Worm (Caenorhabditis elegans) whole organism, L3 larva: Measurements from ENCODE around the gene sru-35.

ENCODE experiments used
- R02D3.7 ChIP-seq: fragments of 150-350 bp; optimal IDR thresholded peaks from 2 replicates; lab custom pipeline; 2014; ENCODE audit warnings: missing biosample characterization, missing genetic modification characterization
- ZK546.5 ChIP-seq: sonication (generic microtip); optimal IDR thresholded peaks from 2 replicates; lab custom pipeline; 2017; ENCODE audit warnings: missing biosample characterization, missing genetic modification characterization
- aly-2 ChIP-seq: fragments of 150-350 bp; optimal IDR thresholded peaks from 2 replicates; lab custom pipeline; 2014; ENCODE audit warnings: missing biosample characterization, missing genetic modification characterization
- ama-1 ChIP-seq: fragments of 150-350 bp; optimal IDR thresholded peaks from 2 replicates; lab custom pipeline; 2018
- ceh-16 ChIP-seq: sonication (generic microtip); optimal IDR thresholded peaks from 2 replicates; lab custom pipeline; 2017; ENCODE audit warnings: missing biosample characterization, missing genetic modification characterization
- ceh-28 ChIP-seq: fragments of 150-350 bp; optimal IDR thresholded peaks from 2 replicates; lab custom pipeline; 2014; ENCODE audit warnings: missing biosample characterization, missing genetic modification reagents, missing genetic modification characterization
- ceh-82 ChIP-seq: fragments of 150-350 bp; optimal IDR thresholded peaks from 2 replicates; lab custom pipeline; 2014; ENCODE audit warnings: missing biosample characterization, missing genetic modification characterization
- ceh-9 ChIP-seq: sonication (generic microtip); optimal IDR thresholded peaks from 2 replicates; lab custom pipeline; 2018; ENCODE audit warnings: missing biosample characterization, missing genetic modification characterization
- daf-12 ChIP-seq: fragments of 150-350 bp; optimal IDR thresholded peaks from 2 replicates; lab custom pipeline; 2014; ENCODE audit warnings: missing biosample characterization, missing genetic modification reagents, missing genetic modification characterization
- egl-27 ChIP-seq: sonication (generic microtip); optimal IDR thresholded peaks from 4 replicates; lab custom pipeline; 2017; ENCODE audit warnings: missing biosample characterization, missing genetic modification reagents, missing genetic modification characterization
- egl-5 ChIP-seq: fragments of 150-350 bp; optimal IDR thresholded peaks from 2 replicates; lab custom pipeline; 2017; ENCODE audit warnings: missing biosample characterization, missing genetic modification reagents, missing genetic modification characterization, inconsistent platforms
- elt-1 ChIP-seq: fragments of 150-350 bp; optimal IDR thresholded peaks from 2 replicates; lab custom pipeline; 2014; ENCODE audit warnings: missing biosample characterization, missing genetic modification characterization
- elt-2 ChIP-seq: sonication (generic microtip); optimal IDR thresholded peaks from 2 replicates; lab custom pipeline; 2016; ENCODE audit warnings: missing genetic modification reagents, mild to moderate bottlenecking, missing genetic modification characterization, missing compliant biosample characterization
- elt-3 ChIP-seq, 3 experiments: fragments of 150-350 bp in 1 of 3; sonication (generic microtip) in 2 of 3; optimal IDR thresholded peaks; 2 replicates in 2 of 3; 4 replicates in 1 of 3; lab custom pipeline; 2014 to 2017; ENCODE audit warnings: missing biosample characterization in 3 of 3, missing genetic modification characterization in 3 of 3
- eor-1 ChIP-seq, 2 experiments: fragments of 150-350 bp; optimal IDR thresholded peaks; 2 replicates each; lab custom pipeline; 2014 to 2018; ENCODE audit warnings: missing biosample characterization in 2 of 2, missing genetic modification characterization in 2 of 2
- fkh-10 ChIP-seq: sonication (generic microtip); optimal IDR thresholded peaks from 2 replicates; lab custom pipeline; 2017; ENCODE audit warnings: missing biosample characterization, missing genetic modification reagents, missing genetic modification characterization
- fkh-2 ChIP-seq: fragments of 150-350 bp; optimal IDR thresholded peaks from 2 replicates; lab custom pipeline; 2014; ENCODE audit warnings: missing biosample characterization, missing genetic modification reagents, missing genetic modification characterization
- fos-1 ChIP-seq: fragments of 150-350 bp; optimal IDR thresholded peaks from 2 replicates; lab custom pipeline; 2014; ENCODE audit warnings: missing biosample characterization, missing genetic modification characterization
- hmg-11 ChIP-seq: sonication (generic microtip); optimal IDR thresholded peaks from 2 replicates; lab custom pipeline; 2016; ENCODE audit warnings: missing genetic modification characterization, missing compliant biosample characterization
- jun-1 ChIP-seq: fragments of 150-350 bp; optimal IDR thresholded peaks from 2 replicates; lab custom pipeline; 2014; ENCODE audit warnings: missing biosample characterization, missing genetic modification reagents, missing genetic modification characterization
- lin-15B ChIP-seq: fragments of 150-350 bp; optimal IDR thresholded peaks from 2 replicates; lab custom pipeline; 2014; ENCODE audit warnings: missing biosample characterization, missing genetic modification characterization
- lin-39 ChIP-seq: fragments of 150-350 bp; optimal IDR thresholded peaks from 2 replicates; lab custom pipeline; 2018; ENCODE audit warnings: missing biosample characterization, missing genetic modification reagents, missing genetic modification characterization
- lsy-12 ChIP-seq: sonication (generic microtip); optimal IDR thresholded peaks from 2 replicates; lab custom pipeline; 2016; ENCODE audit warnings: mild to moderate bottlenecking, missing genetic modification characterization, missing compliant biosample characterization
- mdl-1 ChIP-seq: fragments of 150-350 bp; optimal IDR thresholded peaks from 2 replicates; lab custom pipeline; 2014; ENCODE audit warnings: missing biosample characterization, missing genetic modification characterization
- mml-1 ChIP-seq: fragments of 150-350 bp; sonication (generic microtip); optimal IDR thresholded peaks from 3 replicates; lab custom pipeline; 2014; ENCODE audit warnings: missing biosample characterization, missing genetic modification characterization
- nfya-1 ChIP-seq: sonication (generic microtip); optimal IDR thresholded peaks from 2 replicates; lab custom pipeline; 2017; ENCODE audit warnings: missing genetic modification characterization, mild to moderate bottlenecking, missing compliant biosample characterization, antibody characterized with exemption, moderate library complexity; ENCODE audit not compliant: insufficient read depth
- nhr-11 ChIP-seq: fragments of 150-350 bp; optimal IDR thresholded peaks from 2 replicates; lab custom pipeline; 2014; ENCODE audit warnings: missing biosample characterization, missing genetic modification characterization
- nhr-12 ChIP-seq: fragments of 150-350 bp; optimal IDR thresholded peaks from 2 replicates; lab custom pipeline; 2014; ENCODE audit warnings: missing biosample characterization, missing genetic modification characterization
- nhr-23 ChIP-seq: fragments of 150-350 bp; optimal IDR thresholded peaks from 2 replicates; lab custom pipeline; 2014; ENCODE audit warnings: missing biosample characterization, missing genetic modification reagents, missing genetic modification characterization
- nhr-237 ChIP-seq: fragments of 150-350 bp; optimal IDR thresholded peaks from 2 replicates; lab custom pipeline; 2014; ENCODE audit warnings: missing biosample characterization, missing genetic modification characterization
- nhr-25 ChIP-seq: sonication (generic microtip); optimal IDR thresholded peaks from 2 replicates; lab custom pipeline; 2017; ENCODE audit warnings: missing biosample characterization, missing genetic modification characterization
- nhr-28 ChIP-seq: fragments of 150-350 bp; optimal IDR thresholded peaks from 2 replicates; lab custom pipeline; 2014; ENCODE audit warnings: missing biosample characterization, missing genetic modification characterization
- nhr-43 ChIP-seq: sonication (generic microtip); optimal IDR thresholded peaks from 2 replicates; lab custom pipeline; 2016; ENCODE audit warnings: mild to moderate bottlenecking, missing genetic modification characterization, missing compliant biosample characterization; ENCODE audit not compliant: poor library complexity, severe bottlenecking
- nhr-67 ChIP-seq: fragments of 150-350 bp; optimal IDR thresholded peaks from 2 replicates; lab custom pipeline; 2014; ENCODE audit warnings: missing biosample characterization, missing genetic modification characterization
- nhr-76 ChIP-seq: fragments of 150-350 bp; sonication (generic microtip); optimal IDR thresholded peaks from 5 replicates; lab custom pipeline; 2014; ENCODE audit warnings: missing biosample characterization, missing genetic modification characterization
- nhr-77 ChIP-seq: fragments of 150-350 bp; optimal IDR thresholded peaks from 2 replicates; lab custom pipeline; 2014; ENCODE audit warnings: missing biosample characterization, missing genetic modification characterization
- pha-4 ChIP-seq: fragments of 150-350 bp; optimal IDR thresholded peaks from 2 replicates; lab custom pipeline; 2014; ENCODE audit warnings: missing biosample characterization, missing genetic modification reagents, missing genetic modification characterization
- pqm-1 ChIP-seq: fragments of 150-350 bp; optimal IDR thresholded peaks from 2 replicates; lab custom pipeline; 2017; ENCODE audit warnings: missing biosample characterization, missing genetic modification characterization, inconsistent platforms
- sea-2 ChIP-seq: fragments of 150-350 bp; sonication (generic microtip); optimal IDR thresholded peaks from 4 replicates; lab custom pipeline; 2014; ENCODE audit warnings: missing biosample characterization, missing genetic modification reagents, missing genetic modification characterization
- skn-1 ChIP-seq: fragments of 150-350 bp; optimal IDR thresholded peaks from 2 replicates; lab custom pipeline; 2014; ENCODE audit warnings: missing biosample characterization, missing genetic modification characterization
- snpc-4 ChIP-seq: fragments of 150-350 bp; optimal IDR thresholded peaks from 2 replicates; lab custom pipeline; 2014; ENCODE audit warnings: missing biosample characterization, missing genetic modification characterization
- tbx-2 ChIP-seq: sonication (generic microtip); optimal IDR thresholded peaks from 2 replicates; lab custom pipeline; 2016; ENCODE audit warnings: mild to moderate bottlenecking, missing genetic modification characterization, missing compliant biosample characterization
- unc-39 ChIP-seq: sonication (generic microtip); optimal IDR thresholded peaks from 4 replicates; lab custom pipeline; 2017; ENCODE audit warnings: missing biosample characterization, missing genetic modification characterization
- unc-62 ChIP-seq: fragments of 150-350 bp; sonication (generic microtip); optimal IDR thresholded peaks from 4 replicates; lab custom pipeline; 2014; ENCODE audit warnings: missing biosample characterization, missing genetic modification reagents, missing genetic modification characterization
- zag-1 ChIP-seq: fragments of 150-350 bp; optimal IDR thresholded peaks from 2 replicates; lab custom pipeline; 2014; ENCODE audit warnings: missing biosample characterization, missing genetic modification characterization
- ztf-11 ChIP-seq: fragments of 150-350 bp; optimal IDR thresholded peaks from 2 replicates; lab custom pipeline; 2014; ENCODE audit warnings: missing biosample characterization, missing genetic modification characterization
- ztf-4 ChIP-seq: fragments of 150-350 bp; optimal IDR thresholded peaks from 2 replicates; lab custom pipeline; 2014; ENCODE audit warnings: missing biosample characterization, missing genetic modification characterization

Gene sru-35

DNA sequence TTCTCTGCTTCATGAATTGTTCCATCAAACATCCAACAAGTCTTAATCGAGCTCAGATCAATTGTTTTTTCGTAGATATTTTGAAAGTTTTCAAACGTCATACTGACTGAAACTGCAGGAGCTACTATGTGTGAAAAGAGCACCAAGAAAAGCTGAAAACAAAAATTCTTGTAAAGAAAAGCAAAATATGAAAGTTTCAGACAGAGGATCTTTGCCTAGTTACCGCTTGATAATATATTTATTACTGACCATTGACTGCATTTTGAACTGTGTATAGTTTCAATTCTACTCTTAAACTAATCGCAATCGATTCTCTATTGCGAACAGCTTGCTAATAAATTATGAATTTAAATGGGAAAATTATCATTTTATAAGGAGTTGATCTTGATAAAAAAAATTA is 8.2 kb upstream of the sru-35 start, which contains the start of gene clec-182:
clec-182 (minus strand) TSS at position 101 of the 400 bp plus-strand sequence.
- TF ChIP-seq nhr-23, result no peak
- TF ChIP-seq ZK546.5 (tag; lab: Kevin White, UChicago), result no peak
- TF ChIP-seq ztf-11 (tag; lab: Kevin White, UChicago), result no peak
- TF ChIP-seq elt-3 (tag; optimal IDR thresholded peaks at IDR 0.05; lab: Kevin White, UChicago), result no peak
- no peak for TF ChIP-seq ceh-16 (tag; lab: Kevin White, UChicago)

DNA sequence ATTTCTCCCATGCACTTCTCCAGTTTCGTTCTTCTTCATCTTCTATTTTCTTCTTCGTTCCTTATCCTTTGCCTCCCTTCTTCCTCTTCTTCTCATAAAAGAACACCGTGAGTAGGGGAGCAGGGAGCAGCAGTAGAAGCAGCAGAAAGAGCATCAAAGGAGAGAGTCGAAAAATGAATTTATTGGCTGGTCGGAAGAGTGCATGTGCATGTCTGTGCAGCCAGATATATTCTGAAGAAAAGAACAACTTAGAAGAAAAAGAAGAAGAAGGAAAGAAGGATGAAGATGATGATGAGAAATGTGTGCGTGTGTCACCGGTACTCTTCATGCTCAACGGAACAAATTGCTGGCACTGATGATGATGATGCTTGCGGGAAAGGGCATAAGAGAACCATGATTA is 6.2 kb upstream of the sru-35 start:
- peak; percentile 41 for TF ChIP-seq snpc-4 (tag; lab: Kevin White, UChicago)
- TF ChIP-seq hmg-11, result peak; percentile 26
- peak; percentile 66 for TF ChIP-seq nfya-1 (tag; lab: Kevin White, UChicago)
- TF ChIP-seq lin-39 (tag; lab: Kevin White, UChicago), result peak; percentile 64
- TF ChIP-seq fkh-10 (GFP tag; lab: Kevin White, UChicago), result peak; percentile 68
- no peak for TF ChIP-seq zag-1

DNA sequence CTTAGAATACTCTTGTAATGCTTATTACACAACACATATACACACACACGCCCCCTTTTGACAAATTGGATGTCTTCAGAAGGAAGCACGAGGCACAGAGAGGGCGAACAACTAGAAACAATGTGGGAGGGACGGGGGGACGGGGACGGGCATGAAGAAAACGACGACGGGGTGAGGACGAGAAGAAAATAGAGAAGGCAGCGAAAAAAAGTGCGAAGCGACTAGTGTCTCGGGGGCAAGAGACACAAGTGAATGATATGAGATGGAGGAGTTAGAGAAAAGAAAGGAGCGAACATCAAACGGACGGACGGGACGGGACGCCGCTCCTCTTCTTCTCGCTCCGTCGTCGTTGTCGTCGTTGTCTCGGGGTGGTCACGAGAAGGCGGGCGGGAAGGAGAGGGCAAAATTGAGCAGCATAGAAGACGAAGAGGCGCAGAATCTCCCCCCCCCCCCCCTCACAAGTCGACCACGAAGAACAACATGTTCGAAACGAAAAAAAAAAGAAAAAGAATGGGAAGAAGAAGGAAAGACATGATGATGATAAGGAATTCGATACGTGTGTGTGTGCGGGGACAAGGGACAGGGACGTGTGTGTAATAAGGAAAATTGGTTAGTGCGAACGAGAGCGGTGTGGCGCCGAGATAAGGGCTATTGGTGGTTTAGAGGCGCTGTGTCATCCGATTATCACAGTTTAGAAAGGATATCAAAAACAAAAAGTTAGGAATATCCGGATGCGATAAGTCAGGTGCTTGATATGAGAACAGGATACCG is 5.0 kb upstream of the sru-35 start:
- no peak for TF ChIP-seq nhr-237 (tag; lab: Kevin White, UChicago)
- peak; percentile 80 for TF ChIP-seq unc-62 (GFP tag; lab: Kevin White, UChicago)
- no peak for TF ChIP-seq ceh-16 (tag; lab: Kevin White, UChicago)
- no peak for TF ChIP-seq nhr-12 (tag; lab: Kevin White, UChicago)
- TF ChIP-seq fkh-10 (GFP tag; lab: Kevin White, UChicago), result peak; percentile 90
- peak; percentile 97 for TF ChIP-seq elt-2 (tag; lab: Kevin White, UChicago)
- TF ChIP-seq nhr-25, result peak; percentile 88
- peak in 1 of 3 experiments; percentile 11 for TF ChIP-seq elt-3 (tag; optimal IDR thresholded peaks at IDR 0.05; lab: Kevin White, UChicago)
- TF ChIP-seq unc-39 (tag; lab: Kevin White, UChicago), result no peak
- peak; percentile 46 for TF ChIP-seq R02D3.7 (tag; lab: Kevin White, UChicago)
- TF ChIP-seq mml-1 (tag; lab: Kevin White, UChicago), result no peak
- TF ChIP-seq nhr-67, result no peak
- peak; percentile 82 for TF ChIP-seq lsy-12 (tag; lab: Kevin White, UChicago)
- TF ChIP-seq sea-2, result no peak
- no peak for TF ChIP-seq nhr-77 (tag; lab: Kevin White, UChicago)
- no peak for TF ChIP-seq fos-1 (tag; lab: Kevin White, UChicago)
- peak; percentile 57 for TF ChIP-seq ceh-28 (tag; lab: Kevin White, UChicago)
- no peak for TF ChIP-seq nhr-28 (tag; lab: Kevin White, UChicago)
- peak; percentile 83 for TF ChIP-seq nhr-23
- TF ChIP-seq jun-1 (tag; lab: Kevin White, UChicago), result peak; percentile 77
- TF ChIP-seq hmg-11, result peak; percentile 80
- TF ChIP-seq mdl-1 (tag; lab: Kevin White, UChicago), result peak; percentile 75
- TF ChIP-seq nhr-11 (tag; lab: Kevin White, UChicago), result no peak
- peak; percentile 83 for TF ChIP-seq snpc-4 (tag; lab: Kevin White, UChicago)
- TF ChIP-seq egl-27 (tag; lab: Kevin White, UChicago), result peak; percentile 53
- TF ChIP-seq skn-1 (tag; lab: Kevin White, UChicago), result peak; percentile 12
- TF ChIP-seq nfya-1 (tag; lab: Kevin White, UChicago), result peak; percentile 81
- TF ChIP-seq egl-5 (tag; lab: Kevin White, UChicago), result no peak
- peak; percentile 67 for TF ChIP-seq ztf-4 (tag; lab: Kevin White, UChicago)
- no peak for TF ChIP-seq eor-1 (tag; optimal IDR thresholded peaks at IDR 0.05; lab: Kevin White, UChicago)
- no peak for TF ChIP-seq ztf-11 (tag; lab: Kevin White, UChicago)
- peak; percentile 71 for TF ChIP-seq tbx-2 (tag; lab: Kevin White, UChicago)
- TF ChIP-seq lin-15B (tag; lab: Kevin White, UChicago), result peak; percentile 17
- TF ChIP-seq daf-12 (tag; lab: Kevin White, UChicago), result peak; percentile 7
- TF ChIP-seq lin-39 (tag; lab: Kevin White, UChicago), result peak; percentile 79
- no peak for TF ChIP-seq aly-2 (tag; lab: Kevin White, UChicago)
- peak; percentile 65 for TF ChIP-seq elt-1
- no peak for TF ChIP-seq fkh-2 (tag; lab: Kevin White, UChicago)
- TF ChIP-seq pha-4 (tag; lab: Kevin White, UChicago), result peak; percentile 68
- peak; percentile 29 for TF ChIP-seq zag-1
- no peak for TF ChIP-seq ama-1 (lab: Kevin White, UChicago)
- no peak for TF ChIP-seq nhr-76 (tag; lab: Kevin White, UChicago)
- peak; percentile 56 for TF ChIP-seq pqm-1 (tag; lab: Kevin White, UChicago)
- TF ChIP-seq nhr-43, result peak; percentile 62
- TF ChIP-seq ceh-9 (tag; lab: Kevin White, UChicago), result no peak
- TF ChIP-seq ceh-82 (tag; lab: Kevin White, UChicago), result peak; percentile 49
- no peak for TF ChIP-seq ZK546.5 (tag; lab: Kevin White, UChicago)
